Worm (Caenorhabditis elegans) whole organism, L1 larva: ENCODE measurements around the gene sre-33.
A peak's percentile ranks its signal among the peaks of the same experiment; 100 is the strongest.
"Not testable (repeated sequence)": the region's sequence is repeated elsewhere in the genome, so short reads cannot be mapped to it uniquely, and the experiment has no call there.

ENCODE experiments used
- blmp-1 ChIP-seq: fragments of 150-350 bp; optimal IDR thresholded peaks from 2 replicates; lab custom pipeline; 2014; ENCODE audit warnings: missing biosample characterization, missing genetic modification characterization
- ceh-8 ChIP-seq: fragments of 200-800 bp; sonication (Bioruptor generic); optimal IDR thresholded peaks from 2 replicates; lab custom pipeline; 2018; ENCODE audit warnings: mild to moderate bottlenecking, missing genetic modification characterization, moderate library complexity, missing compliant biosample characterization
- ceh-88 ChIP-seq: fragments of 200-800 bp; sonication (Bioruptor generic); IDR thresholded peaks from 2 replicates; pipeline ENCODE4 v1.3.6; 2022; ENCODE audit warnings: missing genetic modification characterization, missing compliant biosample characterization
- efl-1 ChIP-seq, 4 experiments: fragments of 150-350 bp; optimal IDR thresholded peaks in 3 of 4; peaks in 1 of 4; 1 replicate in 1 of 4; 2 replicates in 3 of 4; lab custom pipeline; 2014; ENCODE audit warnings: missing biosample characterization in 2 of 4, missing genetic modification characterization in 2 of 4, missing genetic modification reagents in 2 of 4
- egl-27 ChIP-seq, 2 experiments: fragments of 150-350 bp in 1 of 2; sonication (generic microtip); optimal IDR thresholded peaks; 3 replicates each; lab custom pipeline; 2017 to 2018; ENCODE audit warnings: missing biosample characterization in 2 of 2, missing genetic modification characterization in 2 of 2, missing genetic modification reagents in 2 of 2
- fkh-8 ChIP-seq: sonication (generic microtip); optimal IDR thresholded peaks from 2 replicates; lab custom pipeline; 2016; ENCODE audit warnings: mild to moderate bottlenecking, missing genetic modification characterization, missing compliant biosample characterization
- fos-1 ChIP-seq: fragments of 150-350 bp; optimal IDR thresholded peaks from 2 replicates; lab custom pipeline; 2014; ENCODE audit warnings: missing biosample characterization, missing genetic modification characterization
- hlh-17 ChIP-seq: fragments of 200-800 bp; sonication (Bioruptor generic); optimal IDR thresholded peaks from 2 replicates; lab custom pipeline; 2018; ENCODE audit warnings: missing genetic modification characterization, mild to moderate bottlenecking, missing compliant biosample characterization, moderate library complexity, borderline replicate concordance
- hpl-2 ChIP-seq: fragments of 150-350 bp; optimal IDR thresholded peaks from 2 replicates; lab custom pipeline; 2014; ENCODE audit warnings: missing biosample characterization, missing genetic modification reagents, missing genetic modification characterization
- irx-1 ChIP-seq: sonication (generic microtip); optimal IDR thresholded peaks from 2 replicates; lab custom pipeline; 2016; ENCODE audit warnings: missing genetic modification characterization, missing compliant biosample characterization
- isw-1 ChIP-seq: fragments of 200-800 bp; sonication (Bioruptor generic); IDR thresholded peaks from 2 replicates; pipeline ENCODE4 v1.3.6; 2022; ENCODE audit warnings: missing genetic modification characterization, missing compliant biosample characterization
- jun-1 ChIP-seq: fragments of 150-350 bp; optimal IDR thresholded peaks from 2 replicates; lab custom pipeline; 2014; ENCODE audit warnings: missing biosample characterization, missing genetic modification reagents, missing genetic modification characterization
- lin-14 ChIP-seq: fragments of 200-800 bp; sonication (Bioruptor generic); optimal IDR thresholded peaks from 2 replicates; lab custom pipeline; 2018; ENCODE audit warnings: mild to moderate bottlenecking, missing genetic modification characterization, moderate library complexity, missing compliant biosample characterization
- lin-35 ChIP-seq, 2 experiments: fragments of 150-350 bp; optimal IDR thresholded peaks; 2 replicates each; lab custom pipeline; 2014; ENCODE audit warnings: missing biosample characterization in 2 of 2, missing genetic modification characterization in 2 of 2, missing genetic modification reagents in 2 of 2
- lin-39 ChIP-seq: fragments of 150-350 bp; optimal IDR thresholded peaks from 2 replicates; lab custom pipeline; 2014; ENCODE audit warnings: missing biosample characterization, missing genetic modification reagents, missing genetic modification characterization
- lsy-2 ChIP-seq, 2 experiments: fragments of 150-350 bp; optimal IDR thresholded peaks; 2 replicates each; lab custom pipeline; 2014; ENCODE audit warnings: missing biosample characterization in 2 of 2, missing genetic modification characterization in 2 of 2
- mdl-1 ChIP-seq, 2 experiments: fragments of 150-350 bp; optimal IDR thresholded peaks; 2 replicates each; lab custom pipeline; 2014 to 2017; ENCODE audit warnings: missing biosample characterization in 2 of 2, missing genetic modification characterization in 2 of 2, inconsistent platforms in 1 of 2
- mep-1 ChIP-seq: fragments of 150-350 bp; optimal IDR thresholded peaks from 2 replicates; lab custom pipeline; 2014; ENCODE audit warnings: missing biosample characterization, missing genetic modification characterization
- nhr-12 ChIP-seq: sonication (generic microtip); optimal IDR thresholded peaks from 2 replicates; lab custom pipeline; 2017; ENCODE audit warnings: missing biosample characterization, missing genetic modification characterization
- nhr-237 ChIP-seq: fragments of 150-350 bp; optimal IDR thresholded peaks from 2 replicates; lab custom pipeline; 2014; ENCODE audit warnings: missing biosample characterization, missing genetic modification characterization
- nhr-28 ChIP-seq: fragments of 150-350 bp; optimal IDR thresholded peaks from 2 replicates; lab custom pipeline; 2014; ENCODE audit warnings: missing biosample characterization, missing genetic modification characterization
- nhr-71 ChIP-seq: sonication (generic microtip); optimal IDR thresholded peaks from 2 replicates; lab custom pipeline; 2016; ENCODE audit warnings: mild to moderate bottlenecking, missing genetic modification characterization, moderate library complexity, missing compliant biosample characterization
- nhr-84 ChIP-seq: sonication (generic microtip); optimal IDR thresholded peaks from 2 replicates; lab custom pipeline; 2017; ENCODE audit warnings: missing biosample characterization, missing genetic modification characterization
- rnt-1 ChIP-seq: sonication (generic microtip); optimal IDR thresholded peaks from 2 replicates; lab custom pipeline; 2016; ENCODE audit warnings: mild to moderate bottlenecking, missing genetic modification characterization, moderate library complexity, missing compliant biosample characterization
- skn-1 ChIP-seq: fragments of 150-350 bp; optimal IDR thresholded peaks from 2 replicates; lab custom pipeline; 2014; ENCODE audit warnings: missing biosample characterization, missing genetic modification characterization
- snpc-4 ChIP-seq: fragments of 150-350 bp; optimal IDR thresholded peaks from 2 replicates; lab custom pipeline; 2014; ENCODE audit warnings: missing biosample characterization, missing genetic modification characterization
- snu-23 ChIP-seq: sonication (generic microtip); optimal IDR thresholded peaks from 2 replicates; lab custom pipeline; 2016; ENCODE audit warnings: missing genetic modification characterization, missing compliant biosample characterization
- sptf-1 ChIP-seq: fragments of 150-350 bp; optimal IDR thresholded peaks from 2 replicates; lab custom pipeline; 2014; ENCODE audit warnings: missing biosample characterization, missing genetic modification characterization
- swsn-7 ChIP-seq: sonication (generic microtip); optimal IDR thresholded peaks from 2 replicates; lab custom pipeline; 2016; ENCODE audit warnings: missing genetic modification characterization, missing compliant biosample characterization
- tlp-1 ChIP-seq: fragments of 150-350 bp; optimal IDR thresholded peaks from 2 replicates; lab custom pipeline; 2014; ENCODE audit warnings: missing biosample characterization, missing genetic modification characterization
- unc-130 ChIP-seq: fragments of 150-350 bp; optimal IDR thresholded peaks from 2 replicates; lab custom pipeline; 2017; ENCODE audit warnings: missing biosample characterization, missing genetic modification characterization, inconsistent platforms
- unc-30 ChIP-seq: sonication (generic microtip); optimal IDR thresholded peaks from 2 replicates; lab custom pipeline; 2017; ENCODE audit warnings: missing biosample characterization, missing genetic modification characterization
- unc-62 ChIP-seq: fragments of 150-350 bp; optimal IDR thresholded peaks from 2 replicates; lab custom pipeline; 2014; ENCODE audit warnings: missing biosample characterization, missing genetic modification reagents, missing genetic modification characterization
- zag-1 ChIP-seq: fragments of 150-350 bp; optimal IDR thresholded peaks from 2 replicates; lab custom pipeline; 2014; ENCODE audit warnings: missing biosample characterization, missing genetic modification characterization
- ztf-4 ChIP-seq: fragments of 150-350 bp; optimal IDR thresholded peaks from 2 replicates; lab custom pipeline; 2014; ENCODE audit warnings: missing biosample characterization, missing genetic modification characterization

sre-33 gene

DNA sequence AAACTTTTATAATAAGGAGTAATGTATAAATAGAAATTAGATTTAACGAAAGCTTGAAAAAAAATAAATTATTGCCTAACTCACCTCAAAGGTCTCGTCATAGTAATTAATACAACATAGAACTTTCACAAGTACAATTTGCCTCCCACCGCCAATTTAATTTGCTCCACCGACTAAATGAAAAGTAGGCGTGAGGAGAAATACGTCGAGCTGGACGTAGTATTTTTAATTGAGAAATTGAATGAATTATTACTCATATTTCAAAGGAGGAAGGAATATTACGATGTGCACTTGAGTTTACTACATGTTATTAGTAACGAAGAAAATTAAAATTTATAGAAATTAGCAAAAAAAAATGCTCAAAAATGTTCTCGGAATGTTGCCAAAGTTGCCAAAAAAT, 14.7 kb upstream of the sre-33 start, which contains the start of gene Y57A10C.9:
Gene Y57A10C.9 (minus strand): TSS at position 101 of the 400 bp plus-strand sequence.
- TF ChIP-seq lin-39 (tag; lab: Kevin White, UChicago) (no peak), hpl-2 (GFP tag; lab: Kevin White, UChicago) (no peak), hlh-17 (GFP tag; lab: Kevin White, UChicago) (no peak), tlp-1 (tag; lab: Kevin White, UChicago) (no peak), nhr-71 (tag; lab: Kevin White, UChicago) (peak; percentile 1)
- TF ChIP-seq, all 84 proteins: peak for 1

DNA sequence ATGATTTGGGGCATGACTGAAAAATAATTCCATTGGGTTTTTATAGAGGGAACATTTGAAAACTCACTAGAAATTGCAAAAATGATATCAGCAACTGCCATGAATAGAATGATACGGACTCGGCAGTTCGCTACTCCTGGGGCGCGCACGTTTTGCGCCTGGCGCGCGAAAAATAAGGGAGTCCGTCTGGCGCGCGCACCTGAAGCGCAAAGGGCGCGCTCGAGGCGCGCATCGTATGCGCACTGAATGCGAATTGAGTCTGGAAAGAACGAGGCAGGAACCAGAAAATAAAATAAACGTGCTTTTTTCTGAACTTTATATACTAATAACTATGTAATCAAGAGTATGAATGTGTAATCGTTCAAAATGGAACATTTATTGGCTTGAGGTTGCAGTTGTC, 11.9 kb upstream of the sre-33 start, which contains the start of gene Y57A10C.10:
Gene Y57A10C.10 (minus strand): TSS at position 101 of the 400 bp plus-strand sequence.
- TF ChIP-seq zag-1; hlh-17 (GFP tag; lab: Kevin White, UChicago); fkh-8 (tag; lab: Kevin White, UChicago): not testable (repeated sequence)

DNA sequence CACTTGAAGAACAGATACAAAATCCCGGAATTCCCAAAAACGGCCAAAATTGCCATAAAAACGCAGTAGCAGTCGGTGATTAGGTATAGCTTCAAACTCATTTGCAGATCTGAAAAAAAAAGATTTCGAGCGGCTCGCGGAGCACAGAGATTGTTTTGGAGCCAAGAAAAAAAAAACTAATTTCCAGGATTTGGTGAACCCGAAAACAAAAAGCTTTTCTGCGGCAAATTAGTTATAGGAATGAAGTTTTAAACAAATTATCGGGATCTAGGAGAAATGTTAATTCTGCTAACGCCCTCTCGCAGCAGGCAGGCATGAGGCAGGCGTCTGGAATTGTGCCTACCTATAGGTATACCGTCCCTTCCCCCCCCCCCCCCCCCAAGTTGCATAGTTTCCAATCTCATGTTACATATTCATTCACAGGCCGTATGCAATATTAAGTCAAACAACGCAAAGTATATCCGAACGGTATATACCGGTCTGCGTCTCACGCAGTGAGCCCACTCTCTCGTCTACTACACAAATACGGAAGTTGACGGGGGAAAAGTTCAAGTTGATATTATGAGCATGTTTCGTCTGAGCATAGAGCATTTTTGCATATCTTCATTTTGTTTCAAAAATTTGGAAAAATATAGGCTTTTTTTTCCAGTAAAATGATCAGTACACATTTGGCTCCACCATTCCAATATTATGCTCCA, 8.3 kb upstream of the sre-33 start, which contains the start of the genes W05H5.1 and pitr-6:
Gene W05H5.1 (minus strand): TSS at position 101 of the 698 bp plus-strand sequence.
Gene pitr-6 (plus strand): TSS at position 648 of the 698 bp plus-strand sequence.
- no peak for TF ChIP-seq irx-1 (tag; lab: Kevin White, UChicago)
- no peak for TF ChIP-seq tlp-1 (tag; lab: Kevin White, UChicago)
- no peak for TF ChIP-seq egl-27 (tag; optimal IDR thresholded peaks at IDR 0.05; lab: Kevin White, UChicago)
- no peak for TF ChIP-seq snu-23
- no peak for TF ChIP-seq lsy-2 (tag; optimal IDR thresholded peaks at IDR 0.05; lab: Kevin White, UChicago)
- TF ChIP-seq isw-1 = no peak
- no peak for TF ChIP-seq nhr-28 (tag; lab: Kevin White, UChicago)
- no peak for TF ChIP-seq unc-130
- no peak for TF ChIP-seq ceh-88 (GFP tag; lab: Robert Waterston, UW)
- TF ChIP-seq lin-35 (GFP tag; optimal IDR thresholded peaks at IDR 0.05; lab: Kevin White, UChicago) = no peak

DNA sequence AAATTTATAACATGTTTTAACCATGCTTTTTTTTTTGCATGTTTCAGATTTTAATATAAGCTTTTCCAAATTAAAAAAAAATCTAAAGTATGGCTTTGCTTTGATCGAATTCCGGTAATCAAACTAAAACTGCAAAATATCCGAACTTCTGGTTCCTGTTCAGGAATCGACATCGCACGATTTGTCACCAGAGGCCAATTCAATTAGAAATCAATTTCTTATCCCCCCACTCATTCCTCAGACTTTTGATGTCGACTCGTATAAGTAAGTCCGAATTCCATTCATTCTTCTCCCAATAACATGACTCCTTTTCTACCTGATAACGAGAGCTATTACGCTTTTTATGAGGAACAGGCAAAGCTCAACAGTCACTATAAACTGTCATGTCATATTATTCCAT, 4.9 kb upstream of the sre-33 start, which contains the start of gene srh-27:
Gene srh-27 (plus strand): TSS at position 301 of the 400 bp plus-strand sequence.
- no peak for TF ChIP-seq snu-23
- no peak for TF ChIP-seq sptf-1 (tag; lab: Kevin White, UChicago)
- no peak for TF ChIP-seq lin-14 (GFP tag; lab: Kevin White, UChicago)
- no peak for TF ChIP-seq nhr-71 (tag; lab: Kevin White, UChicago)
- no peak for TF ChIP-seq mdl-1 (tag; optimal IDR thresholded peaks at IDR 0.05; lab: Kevin White, UChicago)
- no peak for TF ChIP-seq nhr-84 (tag; lab: Kevin White, UChicago)
- no peak for TF ChIP-seq skn-1 (tag; lab: Kevin White, UChicago)
- TF ChIP-seq, all 84 proteins: peak for 0

DNA sequence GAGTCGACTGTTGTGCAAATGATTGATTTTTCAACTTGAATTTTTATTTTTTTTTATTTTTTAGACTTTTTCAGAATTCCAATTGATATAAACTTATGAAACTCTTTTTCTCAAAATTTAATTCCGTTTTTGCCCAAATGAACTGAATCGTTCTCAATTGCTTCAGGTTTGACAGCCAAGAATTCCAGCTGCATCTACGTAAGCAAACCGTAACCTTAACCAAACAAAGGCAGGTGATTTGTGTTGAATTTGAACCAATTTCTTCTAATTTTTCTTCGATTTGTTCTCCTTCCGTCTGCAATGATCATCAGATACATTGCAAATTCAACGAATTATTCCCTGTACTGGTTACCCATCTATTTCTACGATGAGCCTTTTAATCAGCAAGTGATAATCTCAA, 3.3 kb upstream of the sre-33 start, which contains the start of gene sre-34:
Gene sre-34 (plus strand): TSS at position 301 of the 400 bp plus-strand sequence.
- TF ChIP-seq skn-1 (tag; lab: Kevin White, UChicago) (no peak), ceh-8 (GFP tag; lab: Kevin White, UChicago) (no peak), blmp-1 (tag; lab: Kevin White, UChicago) (no peak), fos-1 (tag; lab: Kevin White, UChicago) (no peak), efl-1 (optimal IDR thresholded peaks at IDR 0.05; lab: Kevin White, UChicago) (no peak), efl-1 (GFP tag; optimal IDR thresholded peaks at IDR 0.05 in 1 of 2; lab: Kevin White, UChicago) (no peak), nhr-237 (no peak), ztf-4 (no peak), nhr-84 (tag; lab: Kevin White, UChicago) (no peak), sptf-1 (tag; lab: Kevin White, UChicago) (no peak), rnt-1 (no peak)

DNA sequence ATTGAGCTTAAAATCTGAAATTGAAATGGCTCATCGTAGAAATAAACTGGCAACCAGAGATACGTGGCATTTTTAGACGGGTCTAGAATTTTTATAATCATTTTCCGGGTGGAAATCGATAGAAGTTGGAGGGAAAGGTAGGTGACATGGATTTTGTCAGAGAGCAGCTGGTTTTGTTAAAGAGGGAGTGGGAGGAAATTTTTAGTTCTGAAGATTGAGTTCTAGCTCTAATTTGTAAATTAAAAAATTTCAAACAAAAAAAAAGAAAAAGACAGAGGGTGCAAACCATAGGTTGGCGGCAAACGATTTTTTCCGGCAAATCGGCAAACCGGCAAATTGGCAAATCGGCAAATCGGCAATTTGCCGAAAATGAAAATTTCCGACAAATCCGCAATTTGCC, 3.5 kb downstream of the sre-33 start, which contains the start of gene sre-32:
Gene sre-32 (minus strand): TSS at position 101 of the 400 bp plus-strand sequence.
- TF ChIP-seq swsn-7 (no peak), mep-1 (no peak), unc-30 (tag; lab: Kevin White, UChicago) (no peak), nhr-12 (tag; lab: Kevin White, UChicago) (no peak), unc-62 (GFP tag; lab: Kevin White, UChicago) (no peak), ceh-8 (GFP tag; lab: Kevin White, UChicago) (no peak), jun-1 (tag; lab: Kevin White, UChicago) (no peak), snpc-4 (tag; lab: Kevin White, UChicago) (no peak), ceh-88 (GFP tag; lab: Robert Waterston, UW) (no peak), zag-1 (no peak), nhr-237 (no peak), ztf-4 (no peak)
